Fruit fly (Drosophila melanogaster) whole organism, embryonic: Measurements from ENCODE around the gene CG14024.
A peak's percentile ranks its signal among the peaks of the same experiment; 100 is the strongest.

Source experiments
- Atf-2 ChIP-seq: fragments of 200-800 bp; sonication (Bioruptor generic); optimal IDR thresholded peaks from 2 replicates; lab custom pipeline; 2016; ENCODE audit warnings: missing biosample characterization, missing genetic modification characterization
- Bteb2 ChIP-seq: fragments of 200-800 bp; sonication (Bioruptor generic); optimal IDR thresholded peaks from 2 replicates; lab custom pipeline; 2016; ENCODE audit warnings: missing biosample characterization, missing genetic modification characterization
- CG1024 ChIP-seq: fragments of 200-800 bp; sonication (Bioruptor generic); IDR thresholded peaks from 2 replicates; pipeline ENCODE4 v1.3.6; 2022; ENCODE audit warnings: missing biosample characterization, missing genetic modification characterization
- CG12104 ChIP-seq: fragments of 200-800 bp; sonication (Bioruptor generic); optimal IDR thresholded peaks from 3 replicates; lab custom pipeline; 2016; ENCODE audit warnings: missing biosample characterization, missing genetic modification characterization
- CG12942 ChIP-seq: fragments of 200-800 bp; sonication (Bioruptor generic); optimal IDR thresholded peaks from 3 replicates; lab custom pipeline; 2016; ENCODE audit warnings: missing biosample characterization, missing genetic modification characterization
- CG14050 ChIP-seq: fragments of 200-800 bp; sonication (Bioruptor generic); IDR thresholded peaks from 3 replicates; pipeline ENCODE4 v1.3.6; 2022; ENCODE audit warnings: missing biosample characterization, missing genetic modification characterization
- CG15479 ChIP-seq: fragments of 200-800 bp; sonication (Bioruptor generic); optimal IDR thresholded peaks from 3 replicates; lab custom pipeline; 2019; ENCODE audit warnings: missing biosample characterization, mild to moderate bottlenecking, missing genetic modification characterization, moderate library complexity
- CG1602 ChIP-seq: fragments of 200-800 bp; sonication (Bioruptor generic); optimal IDR thresholded peaks from 3 replicates; lab custom pipeline; 2016; ENCODE audit warnings: missing biosample characterization, missing genetic modification characterization
- CG16779 ChIP-seq: fragments of 200-800 bp; sonication (Bioruptor generic); IDR thresholded peaks from 2 replicates; pipeline ENCODE4 v1.3.6; 2022; ENCODE audit warnings: missing biosample characterization, missing genetic modification characterization
- CG16815 ChIP-seq: fragments of 200-800 bp; sonication (Bioruptor generic); optimal IDR thresholded peaks from 3 replicates; lab custom pipeline; 2017; ENCODE audit warnings: missing biosample characterization, mild to moderate bottlenecking, missing genetic modification characterization
- CG1832 ChIP-seq: fragments of 200-800 bp; sonication (Bioruptor generic); optimal IDR thresholded peaks from 2 replicates; lab custom pipeline; 2017; ENCODE audit warnings: missing biosample characterization, mild to moderate bottlenecking, missing genetic modification characterization, inconsistent platforms
- CG2202 ChIP-seq: fragments of 200-800 bp; sonication (Bioruptor generic); optimal IDR thresholded peaks from 2 replicates; lab custom pipeline; 2018; ENCODE audit warnings: missing biosample characterization, mild to moderate bottlenecking, missing genetic modification characterization
- CG30431 ChIP-seq: fragments of 200-800 bp; sonication (Bioruptor generic); optimal IDR thresholded peaks from 2 replicates; lab custom pipeline; 2017; ENCODE audit warnings: missing biosample characterization, missing genetic modification characterization
- CG33213 ChIP-seq: fragments of 200-800 bp; sonication (Bioruptor generic); optimal IDR thresholded peaks from 3 replicates; lab custom pipeline; 2016; ENCODE audit warnings: missing biosample characterization, missing genetic modification characterization
- CG3726 ChIP-seq: fragments of 200-800 bp; sonication (Bioruptor generic); IDR thresholded peaks from 3 replicates; pipeline ENCODE4, ENCODE4 v1.3.6; 2022; ENCODE audit warnings: missing biosample characterization, missing genetic modification characterization
- CG4282 ChIP-seq: fragments of 200-800 bp; sonication (Bioruptor generic); optimal IDR thresholded peaks from 2 replicates; lab custom pipeline; 2016; ENCODE audit warnings: missing biosample characterization, missing genetic modification characterization
- CG4820 ChIP-seq: fragments of 200-800 bp; sonication (Bioruptor generic); optimal IDR thresholded peaks from 3 replicates; lab custom pipeline; 2016; ENCODE audit warnings: missing biosample characterization, missing genetic modification characterization
- CG6272 ChIP-seq: fragments of 200-800 bp; sonication (Bioruptor generic); IDR thresholded peaks from 2 replicates; pipeline ENCODE4 v1.3.6; 2022; ENCODE audit warnings: missing biosample characterization, missing genetic modification characterization
- CG6791 ChIP-seq: fragments of 200-800 bp; sonication (Bioruptor generic); IDR thresholded peaks from 3 replicates; pipeline ENCODE4 v1.3.6; 2022; ENCODE audit warnings: missing biosample characterization, missing genetic modification characterization; ENCODE audit not compliant: partially characterized antibody
- CG7745 ChIP-seq: fragments of 200-800 bp; sonication (Bioruptor generic); optimal IDR thresholded peaks from 2 replicates; lab custom pipeline; 2018; ENCODE audit warnings: missing biosample characterization, mild to moderate bottlenecking, missing genetic modification characterization, moderate library complexity
- CG7928 ChIP-seq: fragments of 200-800 bp; sonication (Bioruptor generic); optimal IDR thresholded peaks from 2 replicates; lab custom pipeline; 2017; ENCODE audit warnings: missing biosample characterization, mild to moderate bottlenecking, missing genetic modification characterization
- D19A ChIP-seq: fragments of 200-800 bp; optimal IDR thresholded peaks from 3 replicates; lab custom pipeline; 2019; ENCODE audit warnings: missing biosample characterization, mild to moderate bottlenecking, missing genetic modification characterization, moderate library complexity
- Gsc ChIP-seq: fragments of 200-800 bp; sonication (Bioruptor generic); IDR thresholded peaks from 2 replicates; pipeline ENCODE4 v1.3.6; 2022; ENCODE audit warnings: missing biosample characterization, missing genetic modification characterization
- Hmx ChIP-seq: fragments of 200-800 bp; sonication (Bioruptor generic); optimal IDR thresholded peaks from 2 replicates; lab custom pipeline; 2016; ENCODE audit warnings: missing biosample characterization, missing genetic modification characterization
- Hr78 ChIP-seq, 2 experiments: fragments of 200-800 bp in 1 of 2; fragments of >200 bp in 1 of 2; sonication (Bioruptor generic) in 1 of 2; optimal IDR thresholded peaks; 2 replicates each; lab custom pipeline; 2017 to 2019; ENCODE audit warnings: missing biosample characterization in 2 of 2, missing genetic modification characterization in 2 of 2, mild to moderate bottlenecking in 1 of 2, moderate library complexity in 1 of 2
- Kr ChIP-seq: fragments of 200-800 bp; sonication (Bioruptor generic); optimal IDR thresholded peaks from 2 replicates; lab custom pipeline; 2017; ENCODE audit warnings: missing biosample characterization, mild to moderate bottlenecking, missing genetic modification characterization
- Lpt ChIP-seq: fragments of >200 bp; optimal IDR thresholded peaks from 2 replicates; lab custom pipeline; 2018; ENCODE audit warnings: missing biosample characterization, missing genetic modification characterization
- Mad ChIP-seq: fragments of 200-800 bp; sonication (Bioruptor generic); optimal IDR thresholded peaks from 2 replicates; lab custom pipeline; 2016; ENCODE audit warnings: missing biosample characterization, missing genetic modification characterization
- Meics ChIP-seq: fragments of 200-800 bp; sonication (Bioruptor generic); optimal IDR thresholded peaks from 2 replicates; lab custom pipeline; 2017; ENCODE audit warnings: missing biosample characterization, mild to moderate bottlenecking, missing genetic modification characterization
- Nf-YA ChIP-seq: fragments of 200-800 bp; sonication (Bioruptor generic); IDR thresholded peaks from 2 replicates; pipeline ENCODE4 v1.3.6; 2022; ENCODE audit warnings: missing biosample characterization, missing genetic modification characterization
- Scr ChIP-seq: fragments of 200-800 bp; sonication (Bioruptor generic); IDR thresholded peaks from 2 replicates; pipeline ENCODE4 v1.3.6; 2022; ENCODE audit warnings: missing biosample characterization, missing genetic modification characterization; ENCODE audit not compliant: partially characterized antibody
- ab ChIP-seq: fragments of 200-800 bp; sonication (Bioruptor generic); optimal IDR thresholded peaks from 2 replicates; lab custom pipeline; 2016; ENCODE audit warnings: missing biosample characterization, missing genetic modification characterization
- ase ChIP-seq: fragments of 200-800 bp; sonication (Bioruptor generic); IDR thresholded peaks from 3 replicates; pipeline ENCODE4 v1.3.6; 2022; ENCODE audit warnings: missing biosample characterization, missing genetic modification characterization
- cg ChIP-seq: fragments of 200-800 bp; sonication (Bioruptor generic); optimal IDR thresholded peaks from 3 replicates; lab custom pipeline; 2019; ENCODE audit warnings: missing biosample characterization, mild to moderate bottlenecking, missing genetic modification characterization, moderate library complexity
- dysf ChIP-seq: fragments of 200-800 bp; sonication (Bioruptor generic); IDR thresholded peaks from 3 replicates; pipeline ENCODE4 v1.3.6; 2022; ENCODE audit warnings: missing biosample characterization, missing genetic modification characterization
- emc ChIP-seq: fragments of 200-800 bp; sonication (Bioruptor generic); optimal IDR thresholded peaks from 2 replicates; lab custom pipeline; 2016; ENCODE audit warnings: missing biosample characterization, missing genetic modification characterization
- eve ChIP-seq, 2 experiments: fragments of >200 bp; optimal IDR thresholded peaks; 2 replicates each; lab custom pipeline; 2017; ENCODE audit warnings: missing biosample characterization in 2 of 2, missing genetic modification characterization in 2 of 2
- fd96Cb ChIP-seq: fragments of 200-800 bp; sonication (Bioruptor generic); optimal IDR thresholded peaks from 2 replicates; lab custom pipeline; 2018; ENCODE audit warnings: missing biosample characterization, mild to moderate bottlenecking, missing genetic modification characterization, moderate library complexity
- hb ChIP-seq: fragments of 200-800 bp; sonication (Bioruptor generic); IDR thresholded peaks from 3 replicates; pipeline ENCODE4 v1.3.6; 2022; ENCODE audit warnings: missing biosample characterization, missing genetic modification characterization; ENCODE audit not compliant: partially characterized antibody
- inv ChIP-seq: fragments of 200-800 bp; sonication (Bioruptor generic); IDR thresholded peaks from 2 replicates; pipeline ENCODE4 v1.3.6; 2022; ENCODE audit warnings: missing biosample characterization, missing genetic modification characterization; ENCODE audit not compliant: partially characterized antibody
- jigr1 ChIP-seq: fragments of 200-800 bp; sonication (Bioruptor generic); IDR thresholded peaks from 3 replicates; pipeline ENCODE4 v1.3.6; 2022; ENCODE audit warnings: missing biosample characterization, missing genetic modification characterization
- lab ChIP-seq: fragments of 200-800 bp; sonication (Bioruptor generic); optimal IDR thresholded peaks from 3 replicates; lab custom pipeline; 2017; ENCODE audit warnings: missing biosample characterization, missing genetic modification characterization, mild to moderate bottlenecking, moderate library complexity, missing genetic modification reagents
- luna ChIP-seq: fragments of 200-800 bp; sonication (Bioruptor generic); optimal IDR thresholded peaks from 2 replicates; lab custom pipeline; 2016; ENCODE audit warnings: missing biosample characterization, missing genetic modification characterization
- mam ChIP-seq: fragments of 200-800 bp; sonication (Bioruptor generic); optimal IDR thresholded peaks from 3 replicates; lab custom pipeline; 2016; ENCODE audit warnings: missing biosample characterization, missing genetic modification characterization
- onecut ChIP-seq: fragments of 200-800 bp; sonication (Bioruptor generic); IDR thresholded peaks from 2 replicates; pipeline ENCODE4 v1.3.6; 2022; ENCODE audit warnings: missing biosample characterization, missing genetic modification characterization
- pros ChIP-seq: fragments of 200-800 bp; sonication (Bioruptor generic); optimal IDR thresholded peaks from 3 replicates; lab custom pipeline; 2019; ENCODE audit warnings: missing biosample characterization, mild to moderate bottlenecking, missing genetic modification characterization, moderate library complexity
- run ChIP-seq: fragments of 200-800 bp; sonication (Bioruptor generic); optimal IDR thresholded peaks from 3 replicates; lab custom pipeline; 2018; ENCODE audit warnings: missing biosample characterization, mild to moderate bottlenecking, missing genetic modification characterization
- sim ChIP-seq: fragments of 200-800 bp; sonication (Bioruptor generic); IDR thresholded peaks from 2 replicates; pipeline ENCODE4 v1.3.6; 2022; ENCODE audit warnings: missing biosample characterization, missing genetic modification characterization
- zf30C ChIP-seq: fragments of 200-800 bp; sonication (Bioruptor generic); optimal IDR thresholded peaks from 3 replicates; lab custom pipeline; 2018; ENCODE audit warnings: missing biosample characterization, mild to moderate bottlenecking, missing genetic modification characterization
- zfh2 ChIP-seq: fragments of 200-800 bp; sonication (Bioruptor generic); optimal IDR thresholded peaks from 2 replicates; lab custom pipeline; 2016; ENCODE audit warnings: missing biosample characterization, missing genetic modification characterization

Gene CG14024

DNA sequence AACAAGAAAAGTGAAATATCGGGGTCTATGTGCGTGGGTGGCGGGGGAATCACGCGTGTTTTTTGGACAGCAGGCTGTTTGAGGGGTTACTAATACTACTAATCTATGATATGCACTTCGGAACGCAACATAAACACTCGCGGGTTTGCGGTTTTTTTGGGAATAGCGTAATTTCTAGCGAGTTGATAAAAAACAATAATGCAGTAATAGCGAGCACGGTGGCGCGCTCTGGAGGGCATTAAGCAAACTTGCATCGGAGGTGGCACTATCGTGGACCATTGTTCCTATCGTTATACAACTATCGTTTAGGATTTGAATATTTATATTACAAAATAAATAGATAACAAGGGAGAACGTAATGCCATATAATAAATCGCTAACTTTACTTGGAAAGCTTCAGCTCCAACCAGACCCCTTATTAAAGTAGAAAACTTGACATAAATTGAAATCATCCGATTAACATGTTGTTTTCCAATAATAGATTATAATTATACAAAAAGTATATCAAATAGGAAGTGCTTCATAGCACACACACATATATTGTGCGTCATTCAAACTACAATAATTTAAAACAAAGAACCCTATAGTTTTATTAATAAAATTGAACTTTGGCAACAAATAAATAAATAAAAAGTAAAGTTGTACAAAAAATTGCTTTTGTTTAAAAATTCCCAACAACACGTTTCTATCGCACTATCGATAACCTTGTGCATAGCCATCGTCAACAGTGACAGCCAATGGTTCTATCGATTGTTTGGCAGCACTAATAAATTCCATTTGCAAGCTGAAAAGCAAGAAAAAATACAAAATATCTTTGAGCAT is 36.2 kb downstream of the CG14024 start, which contains the start of the genes Nin and Bub1 (continued):
- no peak for TF ChIP-seq Hr78 (GFP tag; optimal IDR thresholded peaks at IDR 0.05; lab: Kevin White, UChicago)
- TF ChIP-seq Meics (GFP tag; lab: Kevin White, UChicago), result no peak
- TF ChIP-seq CG2202 (tag; lab: Kevin White, UChicago), result no peak
- no peak for TF ChIP-seq CG7745 (tag; lab: Kevin White, UChicago)
- no peak for TF ChIP-seq lab (GFP tag; lab: Kevin White, UChicago)
- TF ChIP-seq CG1832 (GFP tag; lab: Kevin White, UChicago), result no peak
- TF ChIP-seq ab (GFP tag; lab: Kevin White, UChicago), result no peak
- no peak for TF ChIP-seq onecut (GFP tag; lab: Robert Waterston, UW)
- no peak for TF ChIP-seq fd96Cb
- no peak for TF ChIP-seq CG33213
- TF ChIP-seq Kr (GFP tag; lab: Kevin White, UChicago), result no peak
- TF ChIP-seq cg, result no peak
- TF ChIP-seq Bteb2, result no peak
- TF ChIP-seq CG1602 (GFP tag; lab: Kevin White, UChicago), result no peak
- TF ChIP-seq CG12942 (GFP tag; lab: Kevin White, UChicago), result no peak
- TF ChIP-seq run (tag; lab: Kevin White, UChicago), result no peak
- no peak for TF ChIP-seq Lpt
- TF ChIP-seq luna, result no peak
- TF ChIP-seq Scr (GFP tag; lab: Robert Waterston, UW), result peak; percentile 90
- TF ChIP-seq sim (GFP tag; lab: Robert Waterston, UW), result no peak
- TF ChIP-seq CG16815, result peak; percentile 29
- no peak for TF ChIP-seq pros
- TF ChIP-seq D19A (tag; lab: Kevin White, UChicago), result no peak
- no peak for TF ChIP-seq CG4282 (GFP tag; lab: Kevin White, UChicago)
- no peak for TF ChIP-seq Atf-2 (GFP tag; lab: Kevin White, UChicago)
- no peak for TF ChIP-seq Mad (GFP tag; lab: Kevin White, UChicago)
- TF ChIP-seq mam (GFP tag; lab: Kevin White, UChicago), result peak; percentile 10
- no peak for TF ChIP-seq CG4820 (GFP tag; lab: Kevin White, UChicago)
- 0 out of 3 replicates have a peak, but pooled peaks have one; percentile 35 for TF ChIP-seq ase (GFP tag; lab: Robert Waterston, UW)
- TF ChIP-seq jigr1 (GFP tag; lab: Robert Waterston, UW), result 0 out of 3 replicates have a peak, but pooled peaks have one; percentile 30
- TF ChIP-seq Gsc, result no peak
- no peak for TF ChIP-seq Hmx (GFP tag; lab: Kevin White, UChicago)
- no peak for TF ChIP-seq zf30C (GFP tag; lab: Kevin White, UChicago)
- no peak for TF ChIP-seq Nf-YA
- peak; percentile 87 for TF ChIP-seq inv
- no peak for TF ChIP-seq CG30431
- TF ChIP-seq dysf (GFP tag; lab: Robert Waterston, UW), result peak; percentile 53; the same call in 1 of the 3 replicates
- TF ChIP-seq zfh2, result peak; percentile 27
- peak; percentile 92 for TF ChIP-seq CG6791 (GFP tag; lab: Robert Waterston, UW)
- TF ChIP-seq CG7928 (GFP tag; lab: Kevin White, UChicago), result no peak
- no peak for TF ChIP-seq eve (GFP tag; optimal IDR thresholded peaks at IDR 0.05; lab: Kevin White, UChicago)
- TF ChIP-seq hb (GFP tag; lab: Robert Waterston, UW), result peak; percentile 84
- TF ChIP-seq CG6272 (GFP tag; lab: Robert Waterston, UW), result peak; percentile 72
- no peak for TF ChIP-seq CG14050 (GFP tag; lab: Robert Waterston, UW)
- TF ChIP-seq CG15479, result no peak
- TF ChIP-seq CG16779, result no peak
- TF ChIP-seq emc (GFP tag; lab: Kevin White, UChicago), result no peak
- no peak for TF ChIP-seq CG3726
- no peak for TF ChIP-seq CG12104
- TF ChIP-seq CG1024 (GFP tag; lab: Robert Waterston, UW), result no peak
